Worm (Caenorhabditis elegans): ENCODE data around the gene Y110A2AL.2.

Gene Y110A2AL.2

DNA sequence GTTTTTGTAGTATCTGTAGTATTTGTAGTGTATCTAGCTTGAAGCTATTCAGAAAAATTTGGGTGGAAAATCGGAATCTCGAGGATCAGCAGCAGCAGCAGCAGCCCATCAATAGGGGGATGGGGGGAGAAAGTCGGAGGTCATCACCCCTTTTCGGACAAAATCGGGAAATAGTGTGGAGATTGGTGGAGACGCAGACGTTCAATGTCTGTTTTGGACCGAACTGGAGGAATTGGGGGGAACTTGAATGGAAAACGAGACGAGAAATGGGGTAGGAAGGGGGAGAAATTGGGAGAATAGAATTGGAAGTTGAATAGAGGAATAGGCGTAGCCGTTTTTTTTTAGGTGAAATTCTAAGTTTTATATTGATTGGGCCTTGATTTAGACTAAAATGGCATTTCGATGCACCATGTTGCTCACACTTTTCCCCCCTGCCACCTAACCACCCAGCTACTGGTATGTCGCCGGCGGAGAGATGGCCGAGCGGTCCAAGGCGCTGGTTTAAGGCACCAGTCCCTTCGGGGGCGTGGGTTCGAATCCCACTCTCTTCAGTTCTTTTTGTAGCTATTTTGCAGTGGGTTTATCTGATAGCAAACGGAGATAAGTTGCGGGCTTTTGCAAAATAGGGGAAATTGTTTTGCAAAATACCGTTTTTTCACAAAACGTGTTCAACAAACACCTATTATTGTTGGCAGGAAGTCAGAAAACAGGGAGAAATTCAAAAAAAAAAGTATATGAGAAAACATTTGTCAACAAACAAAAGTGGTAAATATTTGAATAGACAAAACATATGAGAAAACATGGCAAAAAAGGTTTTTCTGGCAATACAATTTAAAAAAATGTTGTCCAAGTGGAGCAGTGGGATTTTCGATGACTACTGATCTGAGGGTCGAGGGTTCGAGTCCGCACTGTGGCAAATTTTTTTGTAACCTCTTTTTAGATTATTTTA lies 7.7 kb upstream of the Y110A2AL.2 start:
- TF ChIP-seq F49E8.2 (tag; optimal IDR thresholded peaks at IDR 0.05; ENCODE audit: borderline replicate concordance) (no peak), Y105C5A.15 (GFP tag; IDR thresholded peaks at IDR 0.05) (0 out of 2 replicates have a peak, but pooled peaks have one; percentile 65), ZK546.5 (tag; optimal IDR thresholded peaks at IDR 0.05) (no peak), nhr-41 (GFP tag; IDR thresholded peaks at IDR 0.05) (no peak), madf-9 (GFP tag; conservative IDR thresholded peaks at IDR 0.05) (0 out of 2 replicates have a peak, but pooled peaks have one; percentile 4), snpc-4 (tag; optimal IDR thresholded peaks at IDR 0.05) (no peak), lim-7 (GFP tag; IDR thresholded peaks at IDR 0.05) (peak; percentile 83), daf-12 (tag; optimal IDR thresholded peaks at IDR 0.05) (no peak), tra-1 (GFP tag; IDR thresholded peaks at IDR 0.05) (0 out of 2 replicates have a peak, but pooled peaks have one; percentile 40), lsy-2 (tag; optimal IDR thresholded peaks at IDR 0.05) (no peak), unc-39 (tag; optimal IDR thresholded peaks at IDR 0.05) (no peak), mdt-29 (GFP tag; IDR thresholded peaks at IDR 0.05) (peak; percentile 25; the same call in 1 of the 2 replicates), tag-97 (GFP tag; IDR thresholded peaks at IDR 0.05) (no peak), ceh-32 (tag; optimal IDR thresholded peaks at IDR 0.05; ENCODE audit: poor library complexity) (no peak), F44E2.7 (GFP tag; IDR thresholded peaks at IDR 0.05) (no peak), egl-27 (tag; optimal IDR thresholded peaks at IDR 0.05) (no peak), fkh-10 (GFP tag; optimal IDR thresholded peaks at IDR 0.05) (no peak), ces-1 (GFP tag; optimal IDR thresholded peaks at IDR 0.05) (no peak), gei-8 (GFP tag; optimal IDR thresholded peaks at IDR 0.05) (peak; percentile 31), rbr-2 (tag; optimal IDR thresholded peaks at IDR 0.05) (no peak), zip-2 (tag; optimal IDR thresholded peaks at IDR 0.05) (no peak), daf-8 (GFP tag; IDR thresholded peaks at IDR 0.05) (no peak), zfp-3 (GFP tag; conservative IDR thresholded peaks at IDR 0.05) (no peak), spr-1 (tag; optimal IDR thresholded peaks at IDR 0.05) (no peak), lin-1 (GFP tag; IDR thresholded peaks at IDR 0.05) (0 out of 2 replicates have a peak, but pooled peaks have one; percentile 37), mxl-3 (GFP tag; optimal IDR thresholded peaks at IDR 0.05) (no peak), F26F4.8 (GFP tag; conservative IDR thresholded peaks at IDR 0.05) (peak; percentile 53; the same call in 1 of the 2 replicates), duxl-1 (tag; optimal IDR thresholded peaks at IDR 0.05; ENCODE audit: poor library complexity) (no peak), ama-1 (optimal IDR thresholded peaks at IDR 0.05) (no peak), madf-5 (GFP tag; IDR thresholded peaks at IDR 0.05) (0 out of 4 replicates have a peak, but pooled peaks have one; percentile 37 to 53), zfp-2 (tag; optimal IDR thresholded peaks at IDR 0.05) (no peak), lin-38 (GFP tag; IDR thresholded peaks at IDR 0.05) (peak; percentile 66), ceh-44 (GFP tag; IDR thresholded peaks at IDR 0.05) (no peak), hlh-11 (tag; optimal IDR thresholded peaks at IDR 0.05) (peak; percentile 1), Y5F2A.4 (GFP tag; optimal IDR thresholded peaks at IDR 0.05) (no peak), spr-3 (GFP tag; optimal IDR thresholded peaks at IDR 0.05) (no peak), nhr-10 (tag; optimal IDR thresholded peaks at IDR 0.05) (no peak), vab-7 (GFP tag; IDR thresholded peaks at IDR 0.05) (peak; percentile 65), dpl-1 (GFP tag; optimal IDR thresholded peaks at IDR 0.05) (no peak), ceh-20 (GFP tag; IDR thresholded peaks at IDR 0.05) (no peak), ceh-62 (tag; optimal IDR thresholded peaks at IDR 0.05) (no peak), snpc-1.2 (GFP tag; IDR thresholded peaks at IDR 0.05) (no peak), T26A8.4 (GFP tag; IDR thresholded peaks at IDR 0.05) (0 out of 2 replicates have a peak, but pooled peaks have one; percentile 28), unc-62 (GFP tag; optimal IDR thresholded peaks at IDR 0.05 in 1 of 2) (peak in 1 of 2 experiments; percentile 42), unc-62 (tag; optimal IDR thresholded peaks at IDR 0.05) (no peak), mep-1 (tag; optimal IDR thresholded peaks at IDR 0.05) (no peak), zip-11 (GFP tag; IDR thresholded peaks at IDR 0.05) (no peak), lin-13 (GFP tag; optimal IDR thresholded peaks at IDR 0.05) (no peak), Y48G9A.11 (GFP tag; IDR thresholded peaks at IDR 0.05) (no peak)

Data from whole organism, L4 larva.